Fruit fly (Drosophila melanogaster) whole organism, embryonic: ENCODE results near the gene CG3457.
A peak's percentile ranks its signal among the peaks of the same experiment; 100 is the strongest.

Experiments
- Atf6 ChIP-seq: fragments of 200-800 bp; sonication (Bioruptor generic); IDR thresholded peaks from 2 replicates; pipeline ENCODE4 v1.3.6; 2022; ENCODE audit warnings: missing biosample characterization, missing genetic modification characterization
- Bdp1 ChIP-seq: fragments of 200-800 bp; sonication (Bioruptor generic); optimal IDR thresholded peaks from 3 replicates; lab custom pipeline; 2016; ENCODE audit warnings: missing biosample characterization, missing genetic modification characterization
- Bteb2 ChIP-seq: fragments of 200-800 bp; sonication (Bioruptor generic); optimal IDR thresholded peaks from 2 replicates; lab custom pipeline; 2016; ENCODE audit warnings: missing biosample characterization, missing genetic modification characterization
- CG10274 ChIP-seq: fragments of 200-800 bp; sonication (Bioruptor generic); optimal IDR thresholded peaks from 3 replicates; lab custom pipeline; 2017; ENCODE audit warnings: missing biosample characterization, mild to moderate bottlenecking, missing genetic modification characterization
- CG12104 ChIP-seq: fragments of 200-800 bp; sonication (Bioruptor generic); optimal IDR thresholded peaks from 3 replicates; lab custom pipeline; 2016; ENCODE audit warnings: missing biosample characterization, missing genetic modification characterization
- CG12219 ChIP-seq: fragments of 200-800 bp; sonication (Bioruptor generic); optimal IDR thresholded peaks from 3 replicates; lab custom pipeline; 2018; ENCODE audit warnings: missing biosample characterization, mild to moderate bottlenecking, missing genetic modification characterization
- CG13287 ChIP-seq: fragments of 200-800 bp; sonication (Bioruptor generic); IDR thresholded peaks from 2 replicates; pipeline ENCODE4 v1.3.6; 2022; ENCODE audit warnings: missing biosample characterization, missing genetic modification characterization; ENCODE audit not compliant: partially characterized antibody
- CG13775 ChIP-seq: fragments of 200-800 bp; sonication (Bioruptor generic); optimal IDR thresholded peaks from 3 replicates; lab custom pipeline; 2017; ENCODE audit warnings: missing biosample characterization, mild to moderate bottlenecking, missing genetic modification characterization
- CG1603 ChIP-seq: fragments of 200-800 bp; sonication (Bioruptor generic); optimal IDR thresholded peaks from 2 replicates; lab custom pipeline; 2019; ENCODE audit warnings: missing biosample characterization, mild to moderate bottlenecking, missing genetic modification characterization, moderate library complexity
- CG17385 ChIP-seq: fragments of 200-800 bp; sonication (Bioruptor generic); optimal IDR thresholded peaks from 3 replicates; lab custom pipeline; 2018; ENCODE audit warnings: missing biosample characterization, mild to moderate bottlenecking, missing genetic modification characterization
- CG17568 ChIP-seq: fragments of 200-800 bp; sonication (Bioruptor generic); optimal IDR thresholded peaks from 2 replicates; lab custom pipeline; 2018; ENCODE audit warnings: missing biosample characterization, mild to moderate bottlenecking, missing genetic modification characterization, moderate library complexity
- CG30431 ChIP-seq: fragments of 200-800 bp; sonication (Bioruptor generic); optimal IDR thresholded peaks from 2 replicates; lab custom pipeline; 2017; ENCODE audit warnings: missing biosample characterization, missing genetic modification characterization
- CG3407 ChIP-seq: fragments of 200-800 bp; sonication (Bioruptor generic); optimal IDR thresholded peaks from 2 replicates; lab custom pipeline; 2018; ENCODE audit warnings: missing biosample characterization, mild to moderate bottlenecking, missing genetic modification characterization
- CG34224 ChIP-seq: fragments of 200-800 bp; sonication (Bioruptor generic); IDR thresholded peaks from 3 replicates; pipeline ENCODE4 v1.3.6; 2022; ENCODE audit warnings: missing biosample characterization, missing genetic modification characterization; ENCODE audit not compliant: partially characterized antibody
- CG34422 ChIP-seq: fragments of 200-800 bp; sonication (Bioruptor generic); IDR thresholded peaks from 3 replicates; pipeline ENCODE4 v1.3.6; 2022; ENCODE audit warnings: missing biosample characterization, missing genetic modification characterization
- CG4282 ChIP-seq: fragments of 200-800 bp; sonication (Bioruptor generic); optimal IDR thresholded peaks from 2 replicates; lab custom pipeline; 2016; ENCODE audit warnings: missing biosample characterization, missing genetic modification characterization
- CG43689 ChIP-seq: fragments of 200-800 bp; sonication (Bioruptor generic); IDR thresholded peaks from 2 replicates; pipeline ENCODE4 v1.3.6; 2022; ENCODE audit warnings: missing biosample characterization, missing genetic modification characterization
- CG4404 ChIP-seq: fragments of 200-800 bp; sonication (Bioruptor generic); IDR thresholded peaks from 2 replicates; pipeline ENCODE4 v1.3.6; 2022; ENCODE audit warnings: missing biosample characterization, missing genetic modification characterization
- CG6654 ChIP-seq: fragments of 200-800 bp; sonication (Bioruptor generic); optimal IDR thresholded peaks from 2 replicates; lab custom pipeline; 2017; ENCODE audit warnings: missing biosample characterization, mild to moderate bottlenecking, missing genetic modification characterization
- CG8290 ChIP-seq, 3 experiments: fragments of 200-800 bp; sonication (Bioruptor generic); optimal IDR thresholded peaks; 2 replicates each; lab custom pipeline; 2016 to 2019; ENCODE audit warnings: missing biosample characterization in 3 of 3, missing genetic modification characterization in 3 of 3, mild to moderate bottlenecking in 2 of 3, moderate library complexity in 1 of 3
- CG8765 ChIP-seq: fragments of 200-800 bp; sonication (Bioruptor generic); IDR thresholded peaks from 2 replicates; pipeline ENCODE4 v1.3.6; 2022; ENCODE audit warnings: missing biosample characterization, missing genetic modification characterization
- CG8924 ChIP-seq: fragments of 200-800 bp; optimal IDR thresholded peaks from 3 replicates; lab custom pipeline; 2019; ENCODE audit warnings: missing biosample characterization, mild to moderate bottlenecking, missing genetic modification characterization, moderate library complexity
- Dbx ChIP-seq: fragments of 200-800 bp; sonication (Bioruptor generic); IDR thresholded peaks from 3 replicates; pipeline ENCODE4 v1.3.6; 2022; ENCODE audit warnings: missing biosample characterization, missing genetic modification characterization
- Deaf1 ChIP-seq: fragments of 200-800 bp; optimal IDR thresholded peaks from 3 replicates; lab custom pipeline; 2019; ENCODE audit warnings: missing biosample characterization, mild to moderate bottlenecking, missing genetic modification characterization, moderate library complexity
- E2f1 ChIP-seq: fragments of 200-800 bp; sonication (Bioruptor generic); IDR thresholded peaks from 2 replicates; pipeline ENCODE4 v1.3.6; 2022; ENCODE audit warnings: missing biosample characterization, missing genetic modification characterization
- GATAe ChIP-seq: fragments of 200-800 bp; sonication (Bioruptor generic); conservative IDR thresholded peaks from 2 replicates; pipeline ENCODE4 v1.3.6; 2022; ENCODE audit warnings: missing biosample characterization, missing genetic modification characterization
- Hand ChIP-seq: fragments of 200-800 bp; sonication (Bioruptor generic); optimal IDR thresholded peaks from 2 replicates; lab custom pipeline; 2017; ENCODE audit warnings: mild to moderate bottlenecking, missing biosample characterization, missing genetic modification reagents, missing genetic modification characterization
- Nf-YC ChIP-seq: fragments of 200-800 bp; optimal IDR thresholded peaks from 3 replicates; lab custom pipeline; 2019; ENCODE audit warnings: missing biosample characterization, mild to moderate bottlenecking, missing genetic modification characterization, moderate library complexity
- Ptx1 ChIP-seq: fragments of 200-800 bp; sonication (Bioruptor generic); IDR thresholded peaks from 2 replicates; pipeline ENCODE4 v1.3.6; 2022; ENCODE audit warnings: missing biosample characterization, missing genetic modification characterization
- Scr ChIP-seq: fragments of 200-800 bp; sonication (Bioruptor generic); IDR thresholded peaks from 2 replicates; pipeline ENCODE4 v1.3.6; 2022; ENCODE audit warnings: missing biosample characterization, missing genetic modification characterization; ENCODE audit not compliant: partially characterized antibody
- abd-A ChIP-seq: fragments of 200-800 bp; sonication (Bioruptor generic); optimal IDR thresholded peaks from 3 replicates; lab custom pipeline; 2019; ENCODE audit warnings: missing biosample characterization, mild to moderate bottlenecking, missing genetic modification characterization, moderate library complexity
- croc ChIP-seq: fragments of 200-800 bp; sonication (Bioruptor generic); conservative IDR thresholded peaks from 3 replicates; pipeline ENCODE4 v1.3.6; 2022; ENCODE audit warnings: missing biosample characterization, missing genetic modification characterization
- dan ChIP-seq: fragments of 200-800 bp; sonication (Bioruptor generic); IDR thresholded peaks from 2 replicates; pipeline ENCODE4 v1.3.6; 2022; ENCODE audit warnings: missing biosample characterization, missing genetic modification characterization
- danr ChIP-seq: fragments of 200-800 bp; sonication (Bioruptor generic); IDR thresholded peaks from 2 replicates; pipeline ENCODE4 v1.3.6; 2022; ENCODE audit warnings: missing biosample characterization, missing genetic modification characterization
- dimm ChIP-seq: fragments of 200-800 bp; sonication (Bioruptor generic); IDR thresholded peaks from 2 replicates; pipeline ENCODE4 v1.3.6; 2022; ENCODE audit warnings: missing biosample characterization, missing genetic modification characterization
- eve ChIP-seq, 2 experiments: fragments of >200 bp; optimal IDR thresholded peaks; 2 replicates each; lab custom pipeline; 2017; ENCODE audit warnings: missing biosample characterization in 2 of 2, missing genetic modification characterization in 2 of 2
- exex ChIP-seq: fragments of 200-800 bp; sonication (Bioruptor generic); optimal IDR thresholded peaks from 4 replicates; lab custom pipeline; 2018; ENCODE audit warnings: missing biosample characterization, mild to moderate bottlenecking, missing genetic modification characterization, moderate library complexity
- fd102C ChIP-seq: fragments of 200-800 bp; sonication (Bioruptor generic); optimal IDR thresholded peaks from 2 replicates; lab custom pipeline; 2018; ENCODE audit warnings: missing biosample characterization, mild to moderate bottlenecking, missing genetic modification characterization, moderate library complexity
- grn ChIP-seq: fragments of 200-800 bp; sonication (Bioruptor generic); optimal IDR thresholded peaks from 3 replicates; lab custom pipeline; 2017; ENCODE audit warnings: missing biosample characterization, missing genetic modification characterization
- kah ChIP-seq: fragments of 200-800 bp; sonication (Bioruptor generic); optimal IDR thresholded peaks from 2 replicates; lab custom pipeline; 2018; ENCODE audit warnings: missing biosample characterization, mild to moderate bottlenecking, missing genetic modification characterization
- kni ChIP-seq: fragments of 200-800 bp; sonication (Bioruptor generic); optimal IDR thresholded peaks from 3 replicates; lab custom pipeline; 2017; ENCODE audit warnings: mild to moderate bottlenecking, missing biosample characterization, missing genetic modification reagents, missing genetic modification characterization
- pho ChIP-seq: fragments of 200-800 bp; sonication (Bioruptor generic); optimal IDR thresholded peaks from 2 replicates; lab custom pipeline; 2016; ENCODE audit warnings: missing biosample characterization, missing genetic modification characterization
- pnt ChIP-seq: fragments of 200-800 bp; sonication (Bioruptor generic); optimal IDR thresholded peaks from 3 replicates; lab custom pipeline; 2016; ENCODE audit warnings: missing biosample characterization, missing genetic modification characterization
- repo ChIP-seq: fragments of 200-800 bp; sonication (Bioruptor generic); optimal IDR thresholded peaks from 2 replicates; lab custom pipeline; 2016; ENCODE audit warnings: missing biosample characterization, missing genetic modification characterization
- rib ChIP-seq: fragments of 200-800 bp; sonication (Bioruptor generic); IDR thresholded peaks from 2 replicates; pipeline ENCODE4 v1.3.6; 2022; ENCODE audit warnings: missing biosample characterization, missing genetic modification characterization
- salm ChIP-seq: fragments of 200-800 bp; sonication (Bioruptor generic); optimal IDR thresholded peaks from 2 replicates; lab custom pipeline; 2018; ENCODE audit warnings: missing biosample characterization, mild to moderate bottlenecking, missing genetic modification characterization
- schlank ChIP-seq: fragments of 200-800 bp; sonication (Bioruptor generic); optimal IDR thresholded peaks from 2 replicates; lab custom pipeline; 2018; ENCODE audit warnings: missing biosample characterization, mild to moderate bottlenecking, missing genetic modification characterization
- sna ChIP-seq: fragments of 200-800 bp; sonication (Bioruptor generic); IDR thresholded peaks from 2 replicates; pipeline ENCODE4 v1.3.6; 2022; ENCODE audit warnings: missing biosample characterization, missing genetic modification characterization; ENCODE audit not compliant: partially characterized antibody
- ssp ChIP-seq: fragments of 200-800 bp; sonication (Bioruptor generic); IDR thresholded peaks from 2 replicates; pipeline ENCODE4 v1.3.6; 2022; ENCODE audit warnings: missing biosample characterization, missing genetic modification characterization
- tin ChIP-seq: fragments of 200-800 bp; sonication (Bioruptor generic); optimal IDR thresholded peaks from 3 replicates; lab custom pipeline; 2016; ENCODE audit warnings: missing biosample characterization, missing genetic modification characterization
- unpg ChIP-seq: fragments of 200-800 bp; sonication (Bioruptor generic); optimal IDR thresholded peaks from 3 replicates; lab custom pipeline; 2018; ENCODE audit warnings: missing biosample characterization, mild to moderate bottlenecking, missing genetic modification characterization, moderate library complexity

The CG3457 gene

DNA sequence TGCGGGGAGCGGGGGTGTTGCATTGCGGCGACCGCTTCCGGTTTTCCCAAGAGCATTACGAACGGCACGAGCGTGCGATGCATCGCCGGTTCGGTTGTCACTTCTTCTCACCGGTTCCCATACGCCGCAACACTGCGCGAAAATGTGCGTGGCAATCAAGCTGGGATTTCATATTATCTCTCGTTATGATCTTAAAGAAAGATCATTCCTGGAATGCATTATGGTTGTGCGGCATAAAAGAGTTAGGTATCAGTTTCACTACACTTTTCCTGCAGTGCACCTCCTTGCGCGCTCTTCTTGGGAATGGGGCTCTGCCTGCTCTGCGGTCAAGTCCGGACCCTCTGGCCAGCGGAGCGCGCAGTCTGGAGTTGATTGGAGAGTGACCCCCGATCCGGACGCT is 21.5 kb upstream of the CG3457 start (continued):
- TF ChIP-seq dimm (peak; percentile 43; the same call in 1 of the 2 replicates), pnt (GFP tag; lab: Kevin White, UChicago) (peak; percentile 35), pho (GFP tag; lab: Kevin White, UChicago) (no peak), unpg (GFP tag; lab: Kevin White, UChicago) (peak; percentile 40), CG34422 (GFP tag; lab: Robert Waterston, UW) (0 out of 3 replicates have a peak, but pooled peaks have one; percentile 15), CG4282 (GFP tag; lab: Kevin White, UChicago) (no peak), salm (tag; lab: Kevin White, UChicago) (no peak), CG8765 (GFP tag; lab: Robert Waterston, UW) (no peak), Dbx (no peak), danr (GFP tag; lab: Robert Waterston, UW) (0 out of 2 replicates have a peak, but pooled peaks have one; percentile 10), CG17385 (GFP tag; lab: Kevin White, UChicago) (peak; percentile 24), kni (GFP tag; lab: Kevin White, UChicago) (no peak), Atf6 (no peak), GATAe (GFP tag; lab: Robert Waterston, UW) (no peak), dan (no peak), grn (GFP tag; lab: Kevin White, UChicago) (no peak), sna (GFP tag; lab: Robert Waterston, UW) (no peak), croc (GFP tag; lab: Robert Waterston, UW) (no peak; the same call in 2 of the 3 replicates), Scr (GFP tag; lab: Robert Waterston, UW) (no peak), CG6654 (GFP tag; lab: Kevin White, UChicago) (no peak), tin (GFP tag; lab: Kevin White, UChicago) (peak; percentile 28), exex (tag; lab: Kevin White, UChicago) (no peak), CG12219 (GFP tag; lab: Kevin White, UChicago) (no peak), CG17568 (no peak), ssp (GFP tag; lab: Robert Waterston, UW) (no peak), repo (GFP tag; lab: Kevin White, UChicago) (peak; percentile 0), CG10274 (no peak), abd-A (no peak), CG1603 (tag; lab: Kevin White, UChicago) (peak; percentile 80), CG8290 (GFP tag; optimal IDR thresholded peaks at IDR 0.05; lab: Kevin White, UChicago) (no peak), CG8290 (tag; optimal IDR thresholded peaks at IDR 0.05; lab: Kevin White, UChicago) (peak in 1 of 2 experiments; percentile 46), Hand (GFP tag; lab: Kevin White, UChicago) (no peak), CG43689 (GFP tag; lab: Robert Waterston, UW) (no peak; the same call in 1 of the 2 replicates), CG12104 (GFP tag; lab: Kevin White, UChicago) (no peak), Deaf1 (tag; lab: Kevin White, UChicago) (no peak), CG13287 (GFP tag; lab: Robert Waterston, UW) (no peak), Nf-YC (tag; lab: Kevin White, UChicago) (no peak), E2f1 (GFP tag; lab: Robert Waterston, UW) (peak; percentile 46; the same call in 1 of the 2 replicates), CG30431 (GFP tag; lab: Kevin White, UChicago) (no peak), eve (GFP tag; optimal IDR thresholded peaks at IDR 0.05; lab: Kevin White, UChicago) (no peak), CG4404 (GFP tag; lab: Robert Waterston, UW) (no peak), rib (GFP tag; lab: Robert Waterston, UW) (no peak), fd102C (GFP tag; lab: Kevin White, UChicago) (no peak), CG34224 (GFP tag; lab: Robert Waterston, UW) (no peak), Bdp1 (GFP tag; lab: Kevin White, UChicago) (no peak), CG8924 (no peak), kah (GFP tag; lab: Kevin White, UChicago) (no peak), schlank (tag; lab: Kevin White, UChicago) (no peak), Bteb2 (no peak), Ptx1 (GFP tag; lab: Robert Waterston, UW) (0 out of 2 replicates have a peak, but pooled peaks have one; percentile 14), CG3407 (GFP tag; lab: Kevin White, UChicago) (peak; percentile 13), CG13775 (no peak)
